Fruit fly (Drosophila melanogaster) whole organism, embryonic: ENCODE results near the gene Rbp4.

ENCODE experiments used
- BtbVII ChIP-seq: fragments of 200-800 bp; sonication (Bioruptor generic); optimal IDR thresholded peaks from 3 replicates; lab custom pipeline; 2017; ENCODE audit warnings: missing biosample characterization, mild to moderate bottlenecking, missing genetic modification characterization
- CG1024 ChIP-seq: fragments of 200-800 bp; sonication (Bioruptor generic); IDR thresholded peaks from 2 replicates; pipeline ENCODE4 v1.3.6; 2022; ENCODE audit warnings: missing biosample characterization, missing genetic modification characterization
- CG10959 ChIP-seq: fragments of 200-800 bp; sonication (Bioruptor generic); IDR thresholded peaks from 2 replicates; pipeline ENCODE4 v1.3.6; 2022; ENCODE audit warnings: missing biosample characterization, missing genetic modification characterization
- CG12236 ChIP-seq: fragments of 200-800 bp; sonication (Bioruptor generic); optimal IDR thresholded peaks from 2 replicates; lab custom pipeline; 2016; ENCODE audit warnings: missing biosample characterization, missing genetic modification characterization
- CG12769 ChIP-seq: fragments of 200-800 bp; sonication (Bioruptor generic); optimal IDR thresholded peaks from 2 replicates; lab custom pipeline; 2019; ENCODE audit warnings: missing biosample characterization, mild to moderate bottlenecking, missing genetic modification characterization, moderate library complexity
- CG13123 ChIP-seq: fragments of 200-800 bp; sonication (Bioruptor generic); optimal IDR thresholded peaks from 2 replicates; lab custom pipeline; 2016; ENCODE audit warnings: missing biosample characterization, missing genetic modification characterization
- CG13287 ChIP-seq: fragments of 200-800 bp; sonication (Bioruptor generic); IDR thresholded peaks from 2 replicates; pipeline ENCODE4 v1.3.6; 2022; ENCODE audit warnings: missing biosample characterization, missing genetic modification characterization; ENCODE audit not compliant: partially characterized antibody
- CG13624 ChIP-seq: fragments of 200-800 bp; sonication (Bioruptor generic); optimal IDR thresholded peaks from 2 replicates; lab custom pipeline; 2016; ENCODE audit warnings: missing biosample characterization, missing genetic modification characterization
- CG15479 ChIP-seq: fragments of 200-800 bp; sonication (Bioruptor generic); optimal IDR thresholded peaks from 3 replicates; lab custom pipeline; 2019; ENCODE audit warnings: missing biosample characterization, mild to moderate bottlenecking, missing genetic modification characterization, moderate library complexity
- CG15514 ChIP-seq: fragments of 200-800 bp; sonication (Bioruptor generic); optimal IDR thresholded peaks from 3 replicates; lab custom pipeline; 2017; ENCODE audit warnings: missing biosample characterization, missing genetic modification characterization, mild to moderate bottlenecking, moderate library complexity, missing genetic modification reagents
- CG1602 ChIP-seq: fragments of 200-800 bp; sonication (Bioruptor generic); optimal IDR thresholded peaks from 3 replicates; lab custom pipeline; 2016; ENCODE audit warnings: missing biosample characterization, missing genetic modification characterization
- CG16813 ChIP-seq: fragments of 200-800 bp; sonication (Bioruptor generic); IDR thresholded peaks from 3 replicates; pipeline ENCODE4 v1.3.6; 2022; ENCODE audit warnings: missing biosample characterization, missing genetic modification characterization; ENCODE audit not compliant: partially characterized antibody
- CG17829 ChIP-seq: fragments of 200-800 bp; optimal IDR thresholded peaks from 2 replicates; lab custom pipeline; 2019; ENCODE audit warnings: missing biosample characterization, mild to moderate bottlenecking, missing genetic modification characterization, moderate library complexity
- CG18619 ChIP-seq: fragments of 200-800 bp; sonication (Bioruptor generic); optimal IDR thresholded peaks from 3 replicates; lab custom pipeline; 2017; ENCODE audit warnings: missing biosample characterization, mild to moderate bottlenecking, missing genetic modification characterization
- CG18764 ChIP-seq: fragments of 200-800 bp; sonication (Bioruptor generic); optimal IDR thresholded peaks from 3 replicates; lab custom pipeline; 2016; ENCODE audit warnings: missing biosample characterization, missing genetic modification characterization
- CG30403 ChIP-seq: fragments of 200-800 bp; sonication (Bioruptor generic); optimal IDR thresholded peaks from 3 replicates; lab custom pipeline; 2016; ENCODE audit warnings: missing biosample characterization, missing genetic modification characterization
- CG30431 ChIP-seq: fragments of 200-800 bp; sonication (Bioruptor generic); optimal IDR thresholded peaks from 2 replicates; lab custom pipeline; 2017; ENCODE audit warnings: missing biosample characterization, missing genetic modification characterization
- CG31441 ChIP-seq: fragments of 200-800 bp; sonication (Bioruptor generic); IDR thresholded peaks from 2 replicates; pipeline ENCODE4 v1.3.6; 2022; ENCODE audit warnings: missing biosample characterization, missing genetic modification characterization
- CG33557 ChIP-seq: fragments of 200-800 bp; sonication (Bioruptor generic); optimal IDR thresholded peaks from 2 replicates; lab custom pipeline; 2019; ENCODE audit warnings: missing biosample characterization, mild to moderate bottlenecking, missing genetic modification characterization, moderate library complexity
- CG3995 ChIP-seq: fragments of 200-800 bp; sonication (Bioruptor generic); optimal IDR thresholded peaks from 3 replicates; lab custom pipeline; 2016; ENCODE audit warnings: missing biosample characterization, missing genetic modification characterization
- CG5180 ChIP-seq: fragments of 200-800 bp; sonication (Bioruptor generic); optimal IDR thresholded peaks from 3 replicates; lab custom pipeline; 2017; ENCODE audit warnings: missing biosample characterization, missing genetic modification characterization, mild to moderate bottlenecking, moderate library complexity, missing genetic modification reagents
- CG5245 ChIP-seq: fragments of 200-800 bp; sonication (Bioruptor generic); optimal IDR thresholded peaks from 3 replicates; lab custom pipeline; 2016; ENCODE audit warnings: missing biosample characterization, missing genetic modification characterization
- CG6175 ChIP-seq: fragments of 200-800 bp; sonication (Bioruptor generic); IDR thresholded peaks from 3 replicates; pipeline ENCODE4 v1.3.6; 2022; ENCODE audit warnings: missing biosample characterization, missing genetic modification characterization
- CG7556 ChIP-seq: fragments of 200-800 bp; sonication (Bioruptor generic); optimal IDR thresholded peaks from 2 replicates; lab custom pipeline; 2017; ENCODE audit warnings: missing biosample characterization, mild to moderate bottlenecking, missing genetic modification characterization
- CG7839 ChIP-seq: fragments of 200-800 bp; sonication (Bioruptor generic); optimal IDR thresholded peaks from 3 replicates; lab custom pipeline; 2018; ENCODE audit warnings: missing biosample characterization, mild to moderate bottlenecking, missing genetic modification characterization, moderate library complexity
- CG8089 ChIP-seq: fragments of 200-800 bp; sonication (Bioruptor generic); optimal IDR thresholded peaks from 3 replicates; lab custom pipeline; 2016; ENCODE audit warnings: missing biosample characterization, missing genetic modification characterization
- CG8290 ChIP-seq, 3 experiments: fragments of 200-800 bp; sonication (Bioruptor generic); optimal IDR thresholded peaks; 2 replicates each; lab custom pipeline; 2016 to 2019; ENCODE audit warnings: missing biosample characterization in 3 of 3, missing genetic modification characterization in 3 of 3, mild to moderate bottlenecking in 2 of 3, moderate library complexity in 1 of 3
- CTCF ChIP-seq: fragments of 200-800 bp; sonication (Bioruptor generic); optimal IDR thresholded peaks from 2 replicates; lab custom pipeline; 2017; ENCODE audit warnings: missing biosample characterization, mild to moderate bottlenecking, missing genetic modification characterization, moderate library complexity
- Dbx ChIP-seq: fragments of 200-800 bp; sonication (Bioruptor generic); IDR thresholded peaks from 3 replicates; pipeline ENCODE4 v1.3.6; 2022; ENCODE audit warnings: missing biosample characterization, missing genetic modification characterization
- Deaf1 ChIP-seq: fragments of 200-800 bp; optimal IDR thresholded peaks from 3 replicates; lab custom pipeline; 2019; ENCODE audit warnings: missing biosample characterization, mild to moderate bottlenecking, missing genetic modification characterization, moderate library complexity
- Eip74EF ChIP-seq, 2 experiments: fragments of 200-800 bp in 1 of 2; fragments of >200 bp in 1 of 2; sonication (Bioruptor generic) in 1 of 2; optimal IDR thresholded peaks; 2 replicates each; lab custom pipeline; 2017 to 2019; ENCODE audit warnings: missing biosample characterization in 2 of 2, missing genetic modification characterization in 2 of 2, mild to moderate bottlenecking in 1 of 2, moderate library complexity in 1 of 2
- H15 ChIP-seq: fragments of 200-800 bp; sonication (Bioruptor generic); IDR thresholded peaks from 3 replicates; pipeline ENCODE4 v1.3.6; 2022; ENCODE audit warnings: missing biosample characterization, missing genetic modification characterization
- Hand ChIP-seq: fragments of 200-800 bp; sonication (Bioruptor generic); optimal IDR thresholded peaks from 2 replicates; lab custom pipeline; 2017; ENCODE audit warnings: mild to moderate bottlenecking, missing biosample characterization, missing genetic modification reagents, missing genetic modification characterization
- Hr3 ChIP-seq: fragments of 200-800 bp; sonication (Bioruptor generic); optimal IDR thresholded peaks from 3 replicates; lab custom pipeline; 2016; ENCODE audit warnings: missing biosample characterization, missing genetic modification characterization
- Kr ChIP-seq: fragments of 200-800 bp; sonication (Bioruptor generic); optimal IDR thresholded peaks from 2 replicates; lab custom pipeline; 2017; ENCODE audit warnings: missing biosample characterization, mild to moderate bottlenecking, missing genetic modification characterization
- Nf-YB ChIP-seq: fragments of 200-800 bp; sonication (Bioruptor generic); optimal IDR thresholded peaks from 3 replicates; lab custom pipeline; 2019; ENCODE audit warnings: missing biosample characterization, mild to moderate bottlenecking, missing genetic modification characterization, moderate library complexity
- Stat92E ChIP-seq, 3 experiments: fragments of >200 bp in 2 of 3; fragments of 200-800 bp in 1 of 3; sonication (Bioruptor generic) in 1 of 3; optimal IDR thresholded peaks; 2 replicates each; lab custom pipeline; 2017 to 2019; ENCODE audit warnings: missing biosample characterization in 3 of 3, missing genetic modification characterization in 3 of 3, mild to moderate bottlenecking in 1 of 3, moderate library complexity in 1 of 3
- amos ChIP-seq: fragments of 200-800 bp; sonication (Bioruptor generic); IDR thresholded peaks from 2 replicates; pipeline ENCODE4 v1.3.6; 2022; ENCODE audit warnings: missing biosample characterization, missing genetic modification characterization; ENCODE audit not compliant: partially characterized antibody
- bcd ChIP-seq: fragments of 200-800 bp; sonication (Bioruptor generic); optimal IDR thresholded peaks from 2 replicates; lab custom pipeline; 2017; ENCODE audit warnings: missing biosample characterization, mild to moderate bottlenecking, missing genetic modification characterization
- ewg ChIP-seq: fragments of 200-800 bp; sonication (Bioruptor generic); optimal IDR thresholded peaks from 3 replicates; lab custom pipeline; 2017; ENCODE audit warnings: mild to moderate bottlenecking, missing biosample characterization, missing genetic modification reagents, missing genetic modification characterization
- hkb ChIP-seq, 2 experiments: fragments of 200-800 bp in 1 of 2; fragments of >200 bp in 1 of 2; sonication (Bioruptor generic) in 1 of 2; IDR thresholded peaks in 1 of 2; optimal IDR thresholded peaks in 1 of 2; 2 replicates each; pipeline versions ENCODE4 v1.3.6 to Lab custom; 2017 to 2022; ENCODE audit warnings: missing biosample characterization in 1 of 2, missing genetic modification characterization in 1 of 2
- jumu ChIP-seq: fragments of 200-800 bp; sonication (Bioruptor generic); optimal IDR thresholded peaks from 3 replicates; lab custom pipeline; 2016; ENCODE audit warnings: missing biosample characterization, missing genetic modification characterization
- kay ChIP-seq: fragments of 200-800 bp; sonication (Bioruptor generic); optimal IDR thresholded peaks from 2 replicates; lab custom pipeline; 2016; ENCODE audit warnings: missing biosample characterization, missing genetic modification characterization
- mam ChIP-seq: fragments of 200-800 bp; sonication (Bioruptor generic); optimal IDR thresholded peaks from 3 replicates; lab custom pipeline; 2016; ENCODE audit warnings: missing biosample characterization, missing genetic modification characterization
- nerfin-1 ChIP-seq: fragments of 200-800 bp; sonication (Bioruptor generic); optimal IDR thresholded peaks from 3 replicates; lab custom pipeline; 2019; ENCODE audit warnings: missing biosample characterization, mild to moderate bottlenecking, missing genetic modification characterization, moderate library complexity
- org-1 ChIP-seq: fragments of 200-800 bp; sonication (Bioruptor generic); optimal IDR thresholded peaks from 2 replicates; lab custom pipeline; 2017; ENCODE audit warnings: missing biosample characterization, missing genetic modification characterization
- pros ChIP-seq: fragments of 200-800 bp; sonication (Bioruptor generic); optimal IDR thresholded peaks from 3 replicates; lab custom pipeline; 2019; ENCODE audit warnings: missing biosample characterization, mild to moderate bottlenecking, missing genetic modification characterization, moderate library complexity
- ttk ChIP-seq: fragments of 200-800 bp; sonication (Bioruptor generic); IDR thresholded peaks from 2 replicates; pipeline ENCODE4 v2.1.2; 2022; ENCODE audit warnings: missing biosample characterization, missing genetic modification characterization
- tx ChIP-seq: fragments of 200-800 bp; sonication (Bioruptor generic); optimal IDR thresholded peaks from 2 replicates; lab custom pipeline; 2016; ENCODE audit warnings: missing biosample characterization, missing genetic modification characterization

Rbp4 gene

DNA sequence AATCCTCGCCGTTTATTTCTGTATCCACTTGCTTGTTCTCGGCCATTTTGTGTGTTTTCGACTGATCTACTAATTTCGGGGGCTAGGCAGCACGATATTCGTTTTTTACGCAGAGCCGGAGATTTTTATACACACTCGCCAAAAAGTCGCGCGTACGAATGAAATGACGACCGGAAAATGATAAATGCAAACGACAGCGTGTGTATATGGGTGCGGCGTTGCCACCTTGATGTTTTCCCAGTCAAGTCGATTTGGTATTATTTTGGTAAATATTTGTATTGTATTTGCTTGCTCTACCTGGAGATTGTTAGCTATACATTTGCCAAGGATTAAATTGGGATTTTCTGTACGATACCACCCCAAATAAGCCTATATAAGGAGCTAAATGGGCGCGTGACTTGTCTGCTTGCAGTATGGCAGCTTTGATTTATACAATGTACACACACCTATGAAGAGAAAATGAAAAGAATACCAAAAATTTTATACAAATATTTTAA is 10.3 kb downstream of the Rbp4 start, which contains the start of gene sqd (continued):
- TF ChIP-seq Nf-YB (GFP tag; lab: Kevin White, UChicago) (no peak), CG13287 (peak; percentile 7; the same call in 1 of the 2 replicates), CG6175 (GFP tag; lab: Robert Waterston, UW) (no peak), BtbVII (GFP tag; lab: Kevin White, UChicago) (peak; percentile 59), ewg (GFP tag; lab: Kevin White, UChicago) (peak; percentile 10), CG18764 (GFP tag; lab: Kevin White, UChicago) (peak; percentile 19), CG31441 (peak; percentile 36), CG15514 (peak; percentile 64), CG12769 (tag; lab: Kevin White, UChicago) (no peak), CG8089 (GFP tag; lab: Kevin White, UChicago) (no peak), hkb (optimal IDR thresholded peaks at IDR 0.05; lab: Kevin White, UChicago) (no peak), hkb (GFP tag; IDR thresholded peaks at IDR 0.05; lab: Robert Waterston, UW) (peak; percentile 38; the same call in 1 of the 2 replicates), CG10959 (GFP tag; lab: Robert Waterston, UW) (no peak), jumu (no peak), pros (GFP tag; lab: Kevin White, UChicago) (no peak), Deaf1 (tag; lab: Kevin White, UChicago) (peak; percentile 17), CTCF (GFP tag; lab: Kevin White, UChicago) (peak; percentile 4), CG1024 (GFP tag; lab: Robert Waterston, UW) (no peak), org-1 (no peak), nerfin-1 (tag; lab: Kevin White, UChicago) (peak; percentile 45), kay (peak; percentile 10), CG17829 (peak; percentile 29), CG12236 (GFP tag; lab: Kevin White, UChicago) (peak; percentile 27), CG3995 (GFP tag; lab: Kevin White, UChicago) (peak; percentile 18), CG16813 (GFP tag; lab: Robert Waterston, UW) (0 out of 3 replicates have a peak, but pooled peaks have one; percentile 28), tx (no peak), CG8290 (GFP tag; optimal IDR thresholded peaks at IDR 0.05; lab: Kevin White, UChicago) (no peak), CG8290 (tag; optimal IDR thresholded peaks at IDR 0.05; lab: Kevin White, UChicago) (peak in 1 of 2 experiments; percentile 73), Stat92E (GFP tag; optimal IDR thresholded peaks at IDR 0.05; lab: Kevin White, UChicago) (peak in 1 of 3 experiments; percentile 55), CG30431 (GFP tag; lab: Kevin White, UChicago) (no peak), CG15479 (GFP tag; lab: Kevin White, UChicago) (no peak), CG13624 (GFP tag; lab: Kevin White, UChicago) (peak; percentile 29), Dbx (peak; percentile 25; the same call in 1 of the 3 replicates), ttk (GFP tag; lab: Robert Waterston, UW) (no peak), Eip74EF (GFP tag; optimal IDR thresholded peaks at IDR 0.05; lab: Kevin White, UChicago) (no peak), CG30403 (peak; percentile 40), CG1602 (GFP tag; lab: Kevin White, UChicago) (no peak), CG7556 (GFP tag; lab: Kevin White, UChicago) (no peak), amos (GFP tag; lab: Robert Waterston, UW) (no peak), CG13123 (GFP tag; lab: Kevin White, UChicago) (no peak), H15 (GFP tag; lab: Robert Waterston, UW) (no peak), CG18619 (GFP tag; lab: Kevin White, UChicago) (peak; percentile 46), CG5245 (GFP tag; lab: Kevin White, UChicago) (no peak), Kr (GFP tag; lab: Kevin White, UChicago) (no peak), Hand (GFP tag; lab: Kevin White, UChicago) (no peak), CG5180 (GFP tag; lab: Kevin White, UChicago) (no peak), bcd (peak; percentile 53), Hr3 (no peak), mam (GFP tag; lab: Kevin White, UChicago) (peak; percentile 45), CG7839 (tag; lab: Kevin White, UChicago) (peak; percentile 11), CG33557 (GFP tag; lab: Kevin White, UChicago) (no peak)
